Worm (Caenorhabditis elegans) whole organism, mixed stage, embryonic: ENCODE results near the gene T01G5.8.

ENCODE experiments used
- ceh-43 ChIP-seq: fragments of 200-800 bp; sonication (Bioruptor generic); optimal IDR thresholded peaks from 2 replicates; lab custom pipeline; 2018; ENCODE audit warnings: mild to moderate bottlenecking, missing genetic modification characterization, moderate library complexity, missing compliant biosample characterization
- ceh-83 ChIP-seq: fragments of 200-800 bp; sonication (Bioruptor generic); optimal IDR thresholded peaks from 2 replicates; lab custom pipeline; 2018; ENCODE audit warnings: mild to moderate bottlenecking, missing genetic modification characterization, missing compliant biosample characterization
- drap-1 ChIP-seq: fragments of 200-800 bp; sonication (Bioruptor generic); optimal IDR thresholded peaks from 3 replicates; lab custom pipeline; 2018; ENCODE audit warnings: mild to moderate bottlenecking, missing genetic modification characterization, missing compliant biosample characterization
- elt-1 ChIP-seq: sonication (generic microtip); optimal IDR thresholded peaks from 2 replicates; lab custom pipeline; 2017; ENCODE audit warnings: missing genetic modification characterization, mild to moderate bottlenecking, missing compliant biosample characterization, antibody characterized with exemption, moderate library complexity, borderline replicate concordance; ENCODE audit not compliant: insufficient read depth
- mep-1 ChIP-seq: fragments of 150-350 bp; optimal IDR thresholded peaks from 2 replicates; lab custom pipeline; 2017; ENCODE audit warnings: missing biosample characterization, missing genetic modification reagents, missing genetic modification characterization, inconsistent platforms
- mls-2 ChIP-seq: sonication (generic microtip); optimal IDR thresholded peaks from 2 replicates; lab custom pipeline; 2016; ENCODE audit warnings: mild to moderate bottlenecking, missing genetic modification characterization, moderate library complexity, missing compliant biosample characterization
- nhr-237 ChIP-seq: fragments of 150-350 bp; optimal IDR thresholded peaks from 2 replicates; lab custom pipeline; 2014; ENCODE audit warnings: missing biosample characterization, missing genetic modification characterization
- nhr-28 ChIP-seq: fragments of 150-350 bp; optimal IDR thresholded peaks from 2 replicates; lab custom pipeline; 2014; ENCODE audit warnings: missing biosample characterization, missing genetic modification characterization
- nhr-76 ChIP-seq: sonication (generic microtip); optimal IDR thresholded peaks from 2 replicates; lab custom pipeline; 2017; ENCODE audit warnings: missing biosample characterization, missing genetic modification characterization
- pha-4 ChIP-seq: fragments of 150-350 bp; optimal IDR thresholded peaks from 2 replicates; lab custom pipeline; 2018; ENCODE audit warnings: missing biosample characterization, missing genetic modification reagents, missing genetic modification characterization
- snpc-4 ChIP-seq: fragments of 150-350 bp; optimal IDR thresholded peaks from 2 replicates; lab custom pipeline; 2014; ENCODE audit warnings: missing biosample characterization, missing genetic modification characterization
- unc-120 ChIP-seq: sonication (generic microtip); optimal IDR thresholded peaks from 2 replicates; lab custom pipeline; 2017; ENCODE audit warnings: missing genetic modification characterization, missing compliant biosample characterization; ENCODE audit not compliant: poor library complexity, severe bottlenecking
- unc-39 ChIP-seq: fragments of 150-350 bp; optimal IDR thresholded peaks from 2 replicates; lab custom pipeline; 2014; ENCODE audit warnings: missing biosample characterization, missing genetic modification characterization
- zip-8 ChIP-seq: fragments of 150-350 bp; optimal IDR thresholded peaks from 2 replicates; lab custom pipeline; 2014; ENCODE audit warnings: missing biosample characterization, missing genetic modification characterization

ce11 chrV:15082291-15082690 lies 33.8 kb upstream of the T01G5.8 start, which contains the start of the genes C01G10.10 and C01G10.9:
- TF ChIP-seq ceh-83 (GFP tag; lab: Kevin White, UChicago) (no peak), nhr-76 (no peak), snpc-4 (tag; lab: Kevin White, UChicago) (no peak), pha-4 (tag; lab: Kevin White, UChicago) (no peak), ceh-43 (GFP tag; lab: Kevin White, UChicago) (no peak), unc-39 (tag; lab: Kevin White, UChicago) (no peak), nhr-28 (tag; lab: Kevin White, UChicago) (no peak), nhr-237 (tag; lab: Kevin White, UChicago) (no peak), elt-1 (no peak), mep-1 (tag; lab: Kevin White, UChicago) (no peak), unc-120 (no peak), drap-1 (peak; percentile 37), zip-8 (tag; lab: Kevin White, UChicago) (no peak), mls-2 (no peak)
